Fruit fly (Drosophila melanogaster) whole organism, embryonic: ENCODE results near the gene Spn28Dc.
A peak's percentile ranks its signal among the peaks of the same experiment; 100 is the strongest.

Experiments
- Antp ChIP-seq: fragments of 200-800 bp; sonication (Bioruptor generic); optimal IDR thresholded peaks from 3 replicates; lab custom pipeline; 2016; ENCODE audit warnings: missing biosample characterization, missing genetic modification characterization
- Atf6 ChIP-seq: fragments of 200-800 bp; sonication (Bioruptor generic); IDR thresholded peaks from 2 replicates; pipeline ENCODE4 v1.3.6; 2022; ENCODE audit warnings: missing biosample characterization, missing genetic modification characterization
- CG10321 ChIP-seq: fragments of 200-800 bp; sonication (Bioruptor generic); IDR thresholded peaks from 2 replicates; pipeline ENCODE4 v1.3.6; 2022; ENCODE audit warnings: missing biosample characterization, missing genetic modification characterization
- CG10462 ChIP-seq: fragments of 200-800 bp; sonication (Bioruptor generic); optimal IDR thresholded peaks from 2 replicates; lab custom pipeline; 2016; ENCODE audit warnings: missing biosample characterization, missing genetic modification characterization
- CG10565 ChIP-seq: fragments of 200-800 bp; sonication (Bioruptor generic); optimal IDR thresholded peaks from 3 replicates; lab custom pipeline; 2016; ENCODE audit warnings: missing biosample characterization, mild to moderate bottlenecking, missing genetic modification characterization
- CG12391 ChIP-seq: fragments of 200-800 bp; sonication (Bioruptor generic); optimal IDR thresholded peaks from 3 replicates; lab custom pipeline; 2018; ENCODE audit warnings: missing biosample characterization, mild to moderate bottlenecking, missing genetic modification characterization, moderate library complexity
- CG12942 ChIP-seq: fragments of 200-800 bp; sonication (Bioruptor generic); optimal IDR thresholded peaks from 3 replicates; lab custom pipeline; 2016; ENCODE audit warnings: missing biosample characterization, missing genetic modification characterization
- CG1602 ChIP-seq: fragments of 200-800 bp; sonication (Bioruptor generic); optimal IDR thresholded peaks from 3 replicates; lab custom pipeline; 2016; ENCODE audit warnings: missing biosample characterization, missing genetic modification characterization
- CG17186 ChIP-seq: fragments of 200-800 bp; sonication (Bioruptor generic); optimal IDR thresholded peaks from 3 replicates; lab custom pipeline; 2017; ENCODE audit warnings: missing biosample characterization, missing genetic modification reagents, missing genetic modification characterization
- CG2199 ChIP-seq: fragments of 200-800 bp; sonication (Bioruptor generic); IDR thresholded peaks from 3 replicates; pipeline ENCODE4 v1.3.6; 2022; ENCODE audit warnings: missing biosample characterization, missing genetic modification characterization
- CG30020 ChIP-seq: fragments of 200-800 bp; optimal IDR thresholded peaks from 2 replicates; lab custom pipeline; 2019; ENCODE audit warnings: missing biosample characterization, mild to moderate bottlenecking, missing genetic modification characterization, moderate library complexity
- CG32772 ChIP-seq: fragments of 200-800 bp; sonication (Bioruptor generic); IDR thresholded peaks from 2 replicates; pipeline ENCODE4 v1.3.6; 2022; ENCODE audit warnings: missing biosample characterization, missing genetic modification characterization
- CG3726 ChIP-seq: fragments of 200-800 bp; sonication (Bioruptor generic); IDR thresholded peaks from 3 replicates; pipeline ENCODE4, ENCODE4 v1.3.6; 2022; ENCODE audit warnings: missing biosample characterization, missing genetic modification characterization
- CG5180 ChIP-seq: fragments of 200-800 bp; sonication (Bioruptor generic); optimal IDR thresholded peaks from 3 replicates; lab custom pipeline; 2017; ENCODE audit warnings: missing biosample characterization, missing genetic modification characterization, mild to moderate bottlenecking, moderate library complexity, missing genetic modification reagents
- CG7928 ChIP-seq: fragments of 200-800 bp; sonication (Bioruptor generic); optimal IDR thresholded peaks from 2 replicates; lab custom pipeline; 2017; ENCODE audit warnings: missing biosample characterization, mild to moderate bottlenecking, missing genetic modification characterization
- Drgx ChIP-seq: fragments of 200-800 bp; sonication (Bioruptor generic); IDR thresholded peaks from 2 replicates; pipeline ENCODE4 v1.3.6; 2022; ENCODE audit warnings: missing biosample characterization, missing genetic modification characterization
- Elba2 ChIP-seq: fragments of 200-800 bp; sonication (Bioruptor generic); optimal IDR thresholded peaks from 3 replicates; lab custom pipeline; 2016; ENCODE audit warnings: missing biosample characterization, missing genetic modification characterization
- HLHmδ ChIP-seq: fragments of 200-800 bp; sonication (Bioruptor generic); optimal IDR thresholded peaks from 2 replicates; lab custom pipeline; 2018; ENCODE audit warnings: missing biosample characterization, mild to moderate bottlenecking, missing genetic modification characterization, moderate library complexity
- Hand ChIP-seq: fragments of 200-800 bp; sonication (Bioruptor generic); optimal IDR thresholded peaks from 2 replicates; lab custom pipeline; 2017; ENCODE audit warnings: mild to moderate bottlenecking, missing biosample characterization, missing genetic modification reagents, missing genetic modification characterization
- Hey ChIP-seq: fragments of 200-800 bp; sonication (Bioruptor generic); optimal IDR thresholded peaks from 3 replicates; lab custom pipeline; 2018; ENCODE audit warnings: missing biosample characterization, mild to moderate bottlenecking, missing genetic modification characterization
- Hr51 ChIP-seq, 2 experiments: fragments of 200-800 bp; sonication (Bioruptor generic); optimal IDR thresholded peaks; 2 replicates in 1 of 2; 3 replicates in 1 of 2; lab custom pipeline; 2016 to 2018; ENCODE audit warnings: missing biosample characterization in 2 of 2, missing genetic modification characterization in 2 of 2, mild to moderate bottlenecking in 1 of 2, moderate library complexity in 1 of 2
- Hr78 ChIP-seq, 2 experiments: fragments of 200-800 bp in 1 of 2; fragments of >200 bp in 1 of 2; sonication (Bioruptor generic) in 1 of 2; optimal IDR thresholded peaks; 2 replicates each; lab custom pipeline; 2017 to 2019; ENCODE audit warnings: missing biosample characterization in 2 of 2, missing genetic modification characterization in 2 of 2, mild to moderate bottlenecking in 1 of 2, moderate library complexity in 1 of 2
- Rx ChIP-seq: fragments of 200-800 bp; sonication (Bioruptor generic); IDR thresholded peaks from 2 replicates; pipeline ENCODE4 v1.3.6; 2022; ENCODE audit warnings: missing biosample characterization, missing genetic modification characterization
- Usf ChIP-seq: fragments of 200-800 bp; sonication (Bioruptor generic); optimal IDR thresholded peaks from 2 replicates; lab custom pipeline; 2017; ENCODE audit warnings: missing genotype, missing biosample characterization, missing genetic modification characterization
- Xrp1 ChIP-seq: fragments of 200-800 bp; sonication (Bioruptor generic); IDR thresholded peaks from 2 replicates; pipeline ENCODE4 v1.3.6; 2022; ENCODE audit warnings: missing biosample characterization, missing genetic modification characterization
- bsh ChIP-seq, 2 experiments: fragments of 200-800 bp; sonication (Bioruptor generic); optimal IDR thresholded peaks; 2 replicates each; lab custom pipeline; 2017 to 2018; ENCODE audit warnings: mild to moderate bottlenecking in 2 of 2, missing biosample characterization in 2 of 2, missing genetic modification characterization in 2 of 2, moderate library complexity in 1 of 2
- chinmo ChIP-seq: fragments of 200-800 bp; sonication (Bioruptor generic); IDR thresholded peaks from 4 replicates; pipeline ENCODE4 v1.3.6; 2022; ENCODE audit warnings: missing biosample characterization, missing genetic modification characterization; ENCODE audit not compliant: partially characterized antibody
- chn ChIP-seq: fragments of 200-800 bp; sonication (Bioruptor generic); optimal IDR thresholded peaks from 2 replicates; lab custom pipeline; 2016; ENCODE audit warnings: missing biosample characterization, missing genetic modification characterization
- cwo ChIP-seq: fragments of 200-800 bp; sonication (Bioruptor generic); optimal IDR thresholded peaks from 3 replicates; lab custom pipeline; 2017; ENCODE audit warnings: missing biosample characterization, missing genetic modification characterization, mild to moderate bottlenecking, moderate library complexity, missing genetic modification reagents
- dimm ChIP-seq: fragments of 200-800 bp; sonication (Bioruptor generic); IDR thresholded peaks from 2 replicates; pipeline ENCODE4 v1.3.6; 2022; ENCODE audit warnings: missing biosample characterization, missing genetic modification characterization
- disco-r ChIP-seq: fragments of 200-800 bp; sonication (Bioruptor generic); optimal IDR thresholded peaks from 2 replicates; lab custom pipeline; 2016; ENCODE audit warnings: missing biosample characterization, missing genetic modification characterization
- dmrt99B ChIP-seq: fragments of 200-800 bp; sonication (Bioruptor generic); optimal IDR thresholded peaks from 2 replicates; lab custom pipeline; 2018; ENCODE audit warnings: missing biosample characterization, mild to moderate bottlenecking, missing genetic modification characterization, moderate library complexity
- ewg ChIP-seq: fragments of 200-800 bp; sonication (Bioruptor generic); optimal IDR thresholded peaks from 3 replicates; lab custom pipeline; 2017; ENCODE audit warnings: mild to moderate bottlenecking, missing biosample characterization, missing genetic modification reagents, missing genetic modification characterization
- fd64A ChIP-seq: fragments of 200-800 bp; sonication (Bioruptor generic); optimal IDR thresholded peaks from 3 replicates; lab custom pipeline; 2018; ENCODE audit warnings: missing biosample characterization, mild to moderate bottlenecking, missing genetic modification characterization
- ftz-f1 ChIP-seq: fragments of 200-800 bp; sonication (Bioruptor generic); optimal IDR thresholded peaks from 2 replicates; lab custom pipeline; 2016; ENCODE audit warnings: missing biosample characterization, missing genetic modification characterization
- grn ChIP-seq: fragments of 200-800 bp; sonication (Bioruptor generic); optimal IDR thresholded peaks from 3 replicates; lab custom pipeline; 2017; ENCODE audit warnings: missing biosample characterization, missing genetic modification characterization
- kni ChIP-seq: fragments of 200-800 bp; sonication (Bioruptor generic); optimal IDR thresholded peaks from 3 replicates; lab custom pipeline; 2017; ENCODE audit warnings: mild to moderate bottlenecking, missing biosample characterization, missing genetic modification reagents, missing genetic modification characterization
- mirr ChIP-seq: fragments of 200-800 bp; sonication (Bioruptor generic); optimal IDR thresholded peaks from 3 replicates; lab custom pipeline; 2018; ENCODE audit warnings: missing biosample characterization, mild to moderate bottlenecking, missing genetic modification characterization
- nom ChIP-seq: fragments of 200-800 bp; sonication (Bioruptor generic); optimal IDR thresholded peaks from 2 replicates; lab custom pipeline; 2017; ENCODE audit warnings: missing biosample characterization, missing genetic modification characterization, mild to moderate bottlenecking, moderate library complexity, missing genetic modification reagents
- onecut ChIP-seq: fragments of 200-800 bp; sonication (Bioruptor generic); IDR thresholded peaks from 2 replicates; pipeline ENCODE4 v1.3.6; 2022; ENCODE audit warnings: missing biosample characterization, missing genetic modification characterization
- psq ChIP-seq: fragments of 200-800 bp; sonication (Bioruptor generic); optimal IDR thresholded peaks from 2 replicates; lab custom pipeline; 2017; ENCODE audit warnings: missing biosample characterization, missing genetic modification characterization
- ro ChIP-seq: fragments of 200-800 bp; sonication (Bioruptor generic); IDR thresholded peaks from 2 replicates; pipeline ENCODE4 v1.3.6; 2022; ENCODE audit warnings: missing biosample characterization, missing genetic modification characterization
- run ChIP-seq: fragments of 200-800 bp; sonication (Bioruptor generic); optimal IDR thresholded peaks from 3 replicates; lab custom pipeline; 2018; ENCODE audit warnings: missing biosample characterization, mild to moderate bottlenecking, missing genetic modification characterization
- sens ChIP-seq: fragments of 200-800 bp; sonication (Bioruptor generic); peaks from one replicate; lab custom pipeline; 2016; ENCODE audit warnings: missing biosample characterization, missing genetic modification characterization
- sug ChIP-seq: fragments of 200-800 bp; optimal IDR thresholded peaks from 2 replicates; lab custom pipeline; 2019; ENCODE audit warnings: missing biosample characterization, mild to moderate bottlenecking, missing genetic modification characterization, moderate library complexity
- tap ChIP-seq: fragments of 200-800 bp; optimal IDR thresholded peaks from 3 replicates; lab custom pipeline; 2019; ENCODE audit warnings: missing biosample characterization, mild to moderate bottlenecking, missing genetic modification characterization, moderate library complexity
- usp ChIP-seq: fragments of >200 bp; optimal IDR thresholded peaks from 2 replicates; lab custom pipeline; 2017; ENCODE audit warnings: missing biosample characterization, missing genetic modification characterization

Spn28Dc gene

dm6 chr2L:7998080-7998457, 8.9 kb downstream of the Spn28Dc start, which contains the start of gene CG7227 (continued):
- TF ChIP-seq bsh (GFP tag; optimal IDR thresholded peaks at IDR 0.05; lab: Kevin White, UChicago) (no peak), Elba2 (no peak), Xrp1 (GFP tag; lab: Robert Waterston, UW) (no peak), dimm (GFP tag; lab: Robert Waterston, UW) (no peak), HLHmδ (GFP tag; lab: Kevin White, UChicago) (peak; percentile 40), CG32772 (GFP tag; lab: Robert Waterston, UW) (no peak), fd64A (GFP tag; lab: Kevin White, UChicago) (peak; percentile 31), CG10565 (GFP tag; lab: Kevin White, UChicago) (no peak), CG10321 (no peak), CG12391 (tag; lab: Kevin White, UChicago) (no peak), Hr51 (GFP tag; optimal IDR thresholded peaks at IDR 0.05; lab: Kevin White, UChicago) (no peak), ewg (no peak), CG12942 (GFP tag; lab: Kevin White, UChicago) (no peak), sens (GFP tag; lab: Kevin White, UChicago) (peak; percentile 55), dmrt99B (no peak), CG7928 (GFP tag; lab: Kevin White, UChicago) (no peak), psq (GFP tag; lab: Kevin White, UChicago) (no peak), CG2199 (peak; percentile 78; the same call in 1 of the 3 replicates), grn (GFP tag; lab: Kevin White, UChicago) (peak; percentile 96), CG1602 (no peak), cwo (GFP tag; lab: Kevin White, UChicago) (no peak), Usf (GFP tag; lab: Kevin White, UChicago) (no peak), chinmo (peak; percentile 59; the same call in 1 of the 4 replicates), Atf6 (GFP tag; lab: Robert Waterston, UW) (0 out of 2 replicates have a peak, but pooled peaks have one; percentile 16), Rx (GFP tag; lab: Robert Waterston, UW) (no peak), Antp (GFP tag; lab: Kevin White, UChicago) (no peak), CG3726 (GFP tag; lab: Robert Waterston, UW) (no peak), Drgx (no peak), tap (tag; lab: Kevin White, UChicago) (peak; percentile 8), Hey (tag; lab: Kevin White, UChicago) (no peak), CG17186 (no peak), CG10462 (GFP tag; lab: Kevin White, UChicago) (no peak), kni (peak; percentile 3), chn (GFP tag; lab: Kevin White, UChicago) (no peak), sug (peak; percentile 37), nom (GFP tag; lab: Kevin White, UChicago) (no peak), usp (GFP tag; lab: Kevin White, UChicago) (no peak), Hand (GFP tag; lab: Kevin White, UChicago) (no peak), ftz-f1 (GFP tag; lab: Kevin White, UChicago) (no peak), run (no peak), CG5180 (GFP tag; lab: Kevin White, UChicago) (peak; percentile 10), mirr (GFP tag; lab: Kevin White, UChicago) (peak; percentile 75), disco-r (GFP tag; lab: Kevin White, UChicago) (no peak), CG30020 (tag; lab: Kevin White, UChicago) (no peak), onecut (GFP tag; lab: Robert Waterston, UW) (0 out of 2 replicates have a peak, but pooled peaks have one; percentile 1), ro (GFP tag; lab: Robert Waterston, UW) (no peak), Hr78 (GFP tag; optimal IDR thresholded peaks at IDR 0.05; lab: Kevin White, UChicago) (peak in 1 of 2 experiments; percentile 98)
